Fruit fly (Drosophila melanogaster): ENCODE data around the gene Klp61F.

Gene Klp61F

DNA sequence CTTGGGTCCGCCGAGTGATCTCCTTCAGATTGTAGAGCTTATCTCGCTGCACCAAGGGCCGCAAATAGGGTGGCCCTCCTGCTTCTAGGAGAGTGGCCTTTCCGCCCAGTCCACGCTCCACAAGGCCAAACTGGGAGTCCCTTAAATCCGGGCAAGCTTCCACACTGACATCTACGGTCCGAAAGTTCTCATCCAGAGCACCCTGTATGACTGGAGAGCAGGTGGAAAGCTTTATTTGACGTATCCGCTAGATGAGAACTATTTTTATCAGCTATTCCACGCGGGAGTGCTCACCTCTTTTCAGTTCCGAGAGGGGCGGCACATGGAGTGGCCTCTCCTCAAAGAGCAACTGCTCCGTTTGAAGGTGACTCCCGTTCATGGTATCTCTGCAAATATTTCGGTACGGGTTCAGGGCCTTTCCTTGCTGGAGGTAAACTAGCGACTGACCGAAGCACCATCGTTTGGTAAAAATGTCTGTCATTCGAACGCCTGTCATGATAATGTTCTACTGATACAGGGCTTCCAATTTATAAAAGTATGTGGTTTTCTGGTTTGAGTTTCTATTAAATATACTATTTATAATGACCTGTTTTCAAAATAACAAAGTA lies 43.0 kb downstream of the Klp61F start, which contains the start of gene meep:
TSS of gene meep (minus strand) at position 449 of the 608 bp plus-strand sequence.
- no peak for TF ChIP-seq CG17801 (GFP tag; optimal IDR thresholded peaks at IDR 0.05; ENCODE audit: partially characterized antibody)

DNA sequence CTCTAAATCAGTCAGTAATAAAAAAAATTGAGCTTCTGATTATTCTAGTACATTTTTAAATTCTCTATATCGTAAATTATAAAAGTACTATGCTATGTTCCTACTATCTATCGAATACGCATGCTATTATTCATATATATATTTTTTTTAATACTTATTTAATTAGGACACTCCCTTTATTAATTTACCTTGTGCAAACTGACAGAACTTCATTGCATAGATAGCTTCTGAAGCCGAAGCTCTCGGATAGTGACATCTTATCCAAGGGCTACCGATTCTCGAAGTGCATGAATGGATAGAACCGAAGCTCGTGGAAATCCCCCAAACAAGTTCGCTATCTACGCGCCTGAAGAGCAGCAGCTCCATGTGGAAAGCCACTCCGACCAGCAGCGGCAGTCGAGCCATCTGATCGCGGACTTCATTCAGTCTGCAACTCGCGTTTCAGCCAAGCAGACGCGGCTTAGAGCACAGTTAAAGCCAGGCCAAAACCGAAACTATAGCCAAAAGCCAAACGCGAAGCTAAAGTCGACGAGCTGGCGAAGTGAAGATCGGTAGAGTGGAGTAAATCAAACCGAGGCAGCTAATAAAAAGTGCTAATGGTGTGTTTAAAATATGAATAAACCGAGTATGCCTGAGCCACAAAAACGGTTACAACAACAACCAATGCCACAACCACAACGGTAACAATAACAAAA lies 45.2 kb downstream of the Klp61F start, which contains the start of gene mwh:
TSS of gene mwh (plus strand) at position 430 of the 695 bp plus-strand sequence.
- TF ChIP-seq CG17801 (GFP tag; optimal IDR thresholded peaks at IDR 0.05; ENCODE audit: partially characterized antibody) = no peak

DNA sequence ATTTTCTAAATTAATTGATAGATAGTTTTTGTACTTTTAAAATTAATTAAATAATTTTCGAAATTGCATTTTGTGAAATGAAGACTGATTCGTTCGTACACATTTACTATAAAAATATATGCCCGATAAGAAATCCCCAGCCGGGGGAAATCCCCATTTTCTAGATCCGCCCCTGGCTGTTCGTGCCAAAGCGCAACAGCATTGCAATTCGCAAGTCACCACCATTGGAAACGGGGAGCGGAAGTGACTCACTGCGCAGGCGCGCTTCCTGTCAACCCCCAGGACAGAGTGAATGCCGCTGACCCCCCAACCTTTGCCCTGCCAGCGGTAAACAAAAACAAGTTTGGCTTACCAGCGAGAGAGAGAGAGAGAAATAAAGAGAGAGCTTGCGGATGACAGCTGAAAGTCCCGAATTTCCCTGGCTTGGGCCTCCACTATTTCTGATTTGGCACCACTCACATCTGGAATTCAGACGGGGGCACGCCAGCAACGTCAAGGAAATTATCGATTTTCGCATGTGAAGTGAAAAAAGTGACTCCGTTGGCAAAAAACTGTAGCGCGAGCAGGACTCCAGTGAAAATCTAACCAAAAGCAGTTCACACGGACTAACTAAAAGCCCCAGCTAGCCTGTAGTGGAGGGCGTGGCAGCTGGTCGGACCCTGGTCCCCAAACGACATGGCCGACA lies 49.7 kb downstream of the Klp61F start, which contains the start of gene Aplip1:
TSS of gene Aplip1 (plus strand) at position 450 of the 685 bp plus-strand sequence.
- TF ChIP-seq CG17801 (GFP tag; optimal IDR thresholded peaks at IDR 0.05; ENCODE audit: partially characterized antibody) = no peak

DNA sequence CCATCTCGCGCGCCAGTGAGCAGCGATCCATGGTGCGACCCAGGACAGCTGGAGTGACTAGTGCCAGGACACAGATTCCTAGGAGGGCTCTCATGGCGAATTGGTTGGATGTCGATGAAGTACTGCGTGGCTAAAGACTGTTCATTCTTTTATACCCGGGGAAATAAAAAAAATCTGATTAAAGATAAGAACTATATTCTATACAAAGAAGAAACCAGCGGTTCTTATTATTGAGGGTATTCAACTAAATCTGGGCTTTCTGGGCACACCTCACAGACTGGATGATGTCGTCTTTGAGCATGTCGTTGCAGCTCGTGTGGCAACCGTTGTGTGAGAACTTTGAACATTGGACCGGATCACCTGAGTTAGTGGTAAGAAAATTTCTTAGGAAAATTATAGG lies 50.5 kb downstream of the Klp61F start, which contains the start of gene LysX:
TSS of gene LysX (minus strand) at position 101 of the 400 bp plus-strand sequence.
- TF ChIP-seq CG17801 (GFP tag; optimal IDR thresholded peaks at IDR 0.05; ENCODE audit: partially characterized antibody) = no peak

DNA sequence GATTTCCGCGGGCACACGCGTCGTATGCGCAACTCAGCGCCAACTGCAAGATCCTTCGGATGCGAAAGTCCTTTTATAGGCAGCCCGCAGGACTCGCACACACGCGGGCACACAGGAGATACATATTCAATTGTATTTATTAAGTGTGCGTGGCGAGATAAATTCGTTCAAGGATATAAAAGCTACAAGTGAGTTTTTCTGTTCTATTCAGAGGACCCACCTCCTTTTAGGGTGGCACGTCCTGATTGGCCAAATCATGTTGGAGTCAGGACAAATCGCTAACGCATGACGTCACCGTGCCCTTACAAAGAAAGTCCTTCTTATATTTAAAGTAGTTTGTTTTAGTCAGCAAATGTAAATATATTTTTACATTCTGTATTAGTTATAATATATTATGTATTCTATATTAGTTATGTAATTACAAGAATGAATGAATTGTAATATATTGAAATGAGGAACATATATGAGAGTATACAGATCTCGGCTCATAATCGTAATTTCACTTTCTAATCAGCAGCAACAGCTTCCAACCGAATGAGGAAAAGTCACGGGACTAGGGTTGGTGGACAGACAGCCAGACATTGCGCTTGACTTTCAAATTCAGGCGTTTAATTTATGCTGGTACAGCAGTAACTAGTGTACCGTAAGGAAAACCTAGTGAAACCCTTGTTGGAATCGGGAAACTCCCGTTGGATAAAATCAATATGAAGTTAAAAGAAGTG lies 52.4 kb downstream of the Klp61F start, which contains the start of gene Trhn:
TSS of gene Trhn (minus strand) at position 51 of the 722 bp plus-strand sequence.
- no peak for TF ChIP-seq CG17801 (GFP tag; optimal IDR thresholded peaks at IDR 0.05; ENCODE audit: partially characterized antibody)
